Fruit fly (Drosophila melanogaster) whole organism, adult: ENCODE results near the gene fne.

ENCODE experiments used
- CG12768 ChIP-seq: fragments of 200-800 bp; sonication (Bioruptor generic); optimal IDR thresholded peaks from 2 replicates; lab custom pipeline; 2017; ENCODE audit warnings: missing biosample characterization, missing genetic modification characterization, mild to moderate bottlenecking, moderate library complexity, missing genetic modification reagents
- Hr96 ChIP-seq: fragments of 200-800 bp; sonication (Bioruptor generic); optimal IDR thresholded peaks from 2 replicates; lab custom pipeline; 2016; ENCODE audit warnings: missing biosample characterization, missing genetic modification characterization
- bab1 ChIP-seq: fragments of 200-800 bp; sonication (Bioruptor generic); optimal IDR thresholded peaks from 3 replicates; lab custom pipeline; 2019; ENCODE audit warnings: missing biosample characterization, mild to moderate bottlenecking, missing genetic modification characterization, moderate library complexity
- cnc ChIP-seq, 2 experiments: fragments of >200 bp; optimal IDR thresholded peaks; 2 replicates each; lab custom pipeline; 2017
- kay ChIP-seq: fragments of 200-800 bp; sonication (Bioruptor generic); peaks from one replicate; lab custom pipeline; 2016; ENCODE audit warnings: missing biosample characterization, missing genetic modification characterization, borderline replicate concordance

DNA sequence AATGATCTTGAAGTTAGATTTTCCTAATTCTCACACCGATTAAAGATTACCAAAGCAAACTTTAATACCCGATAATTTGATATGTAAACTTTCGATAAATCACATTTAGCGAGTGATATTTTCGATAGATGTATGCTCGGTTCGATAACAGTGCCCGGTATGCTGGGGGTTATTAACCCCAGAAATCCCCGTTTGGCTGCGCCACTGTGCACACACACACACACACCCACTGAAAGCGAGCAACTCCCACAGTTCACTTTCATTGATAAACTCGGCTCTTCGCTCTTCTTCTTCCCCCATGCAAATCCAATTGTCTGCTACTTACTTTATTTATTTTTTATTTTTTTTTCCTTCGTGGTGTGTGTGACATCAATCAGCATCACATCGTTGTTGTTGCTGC lies 20.9 kb upstream of the fne start:
- TF ChIP-seq CG12768 (no peak), cnc (optimal IDR thresholded peaks at IDR 0.05; lab: Kevin White, UChicago) (no peak), bab1 (no peak), Hr96 (no peak), kay (GFP tag; lab: Kevin White, UChicago) (no peak)
